Fruit fly (Drosophila melanogaster) Kc167 (cell line): ENCODE data around the gene Tsp29Fb.

Experiments used
- Myc ChIP-seq: fragments of >200 bp; optimal IDR thresholded peaks from 2 replicates; lab custom pipeline; 2017; ENCODE audit warnings: missing external identifiers
- Sin3A ChIP-seq: fragments of >200 bp; optimal IDR thresholded peaks from 2 replicates; lab custom pipeline; 2018; ENCODE audit warnings: missing external identifiers
- h ChIP-seq: fragments of >200 bp; optimal IDR thresholded peaks from 3 replicates; lab custom pipeline; 2018; ENCODE audit warnings: missing external identifiers
- insv ChIP-seq: fragments of >200 bp; optimal IDR thresholded peaks from 3 replicates; lab custom pipeline; 2018; ENCODE audit warnings: missing external identifiers
- psq ChIP-seq: fragments of >200 bp; optimal IDR thresholded peaks from 2 replicates; lab custom pipeline; 2017; ENCODE audit warnings: missing external identifiers
- ttk ChIP-seq: sonication (Bioruptor generic); optimal IDR thresholded peaks from 2 replicates; lab custom pipeline; 2017; ENCODE audit warnings: missing external identifiers

Tsp29Fb gene

DNA sequence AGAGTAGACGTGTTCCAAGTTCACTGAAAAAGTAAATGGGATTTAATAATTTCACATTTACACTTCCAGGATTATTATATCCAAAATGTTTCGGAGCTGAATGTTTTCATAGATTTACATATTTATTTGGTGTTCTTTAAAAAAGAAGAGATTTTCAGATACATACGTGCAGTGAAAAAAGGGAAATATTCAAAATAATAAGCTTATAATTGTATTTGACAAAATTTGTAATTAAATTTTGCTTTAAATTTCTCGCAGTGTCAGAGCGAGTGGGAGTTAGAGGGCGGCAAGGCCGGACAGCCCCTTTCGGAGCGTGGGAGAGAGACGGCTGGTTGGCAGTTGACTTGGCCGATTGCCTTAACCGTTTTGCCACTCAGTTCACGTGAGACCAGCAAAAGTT is at the start of gene Tsp29Fb:
Tsp29Fb (plus strand) TSS at position 388 of the 400 bp plus-strand sequence.
- TF ChIP-seq psq (lab: Kevin White, UChicago) (no peak), ttk (no peak), Sin3A (lab: Kevin White, UChicago) (no peak), Myc (no peak)

DNA sequence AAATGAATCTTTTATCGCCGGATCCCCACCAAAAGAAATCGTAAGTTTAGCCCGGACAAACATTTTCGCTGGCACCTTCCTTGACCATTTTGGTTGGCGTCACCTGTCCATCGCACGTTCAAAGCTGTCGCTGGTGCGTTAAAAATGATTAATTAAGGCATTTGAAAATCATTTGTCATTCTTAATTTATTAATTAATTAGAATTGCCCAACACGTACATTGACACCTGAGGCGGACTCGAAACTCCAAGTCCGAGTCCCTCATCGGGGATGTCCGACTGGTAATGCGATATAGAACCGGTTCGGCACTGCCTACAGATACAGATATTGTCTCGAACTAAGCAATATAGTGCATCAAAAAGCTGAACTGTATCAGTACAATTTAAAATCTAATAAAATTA is 49.0 kb upstream of the Tsp29Fb start:
- no peak for TF ChIP-seq psq (lab: Kevin White, UChicago)
- TF ChIP-seq h (lab: Kevin White, UChicago) = no peak
- no peak for TF ChIP-seq Sin3A (lab: Kevin White, UChicago)
- no peak for TF ChIP-seq ttk
- no peak for TF ChIP-seq insv
- TF ChIP-seq Myc = no peak

DNA sequence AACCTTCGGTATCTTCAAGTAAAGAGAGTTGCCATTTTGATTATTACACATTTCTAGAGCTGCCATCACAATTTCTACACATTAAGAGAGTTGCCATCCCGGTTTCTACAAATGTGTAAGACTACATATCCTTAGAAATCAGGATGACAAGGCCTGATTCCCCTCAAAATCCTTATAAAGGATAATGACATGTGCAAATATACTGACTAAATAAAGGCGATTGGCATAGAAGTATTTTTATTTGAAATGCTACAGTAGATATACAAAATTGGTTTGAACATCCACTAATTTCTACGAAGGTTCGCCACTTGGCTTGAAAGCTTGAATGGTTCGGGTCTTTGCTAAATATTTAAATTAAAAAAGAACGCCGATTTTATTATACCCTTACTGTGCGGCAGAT is 48.5 kb upstream of the Tsp29Fb start:
- TF ChIP-seq ttk (no peak), Sin3A (lab: Kevin White, UChicago) (no peak), Myc (no peak), psq (lab: Kevin White, UChicago) (no peak), h (lab: Kevin White, UChicago) (no peak), insv (no peak)

DNA sequence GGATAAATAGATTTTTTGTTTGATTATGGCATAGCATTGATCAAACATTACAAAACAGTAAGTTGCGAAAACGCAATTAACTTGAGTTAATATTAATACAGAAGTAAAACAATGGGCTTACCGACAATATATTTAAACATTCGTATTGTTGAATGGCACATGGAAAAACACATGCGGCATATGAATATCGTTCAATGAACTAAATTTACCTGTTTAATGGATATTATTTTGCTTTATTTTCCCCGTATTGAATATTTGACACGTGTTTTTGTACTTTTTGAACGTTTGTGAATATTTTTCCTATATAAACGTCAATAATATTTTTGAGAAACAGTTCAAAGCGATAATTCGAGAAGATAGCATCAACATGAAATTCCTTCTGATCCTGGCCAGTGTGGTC is 46.0 kb upstream of the Tsp29Fb start, which contains the start of gene CG42713:
CG42713 (plus strand) TSS at position 301 of the 400 bp plus-strand sequence.
- TF ChIP-seq h (lab: Kevin White, UChicago) (no peak), ttk (no peak), Sin3A (lab: Kevin White, UChicago) (no peak), psq (lab: Kevin White, UChicago) (no peak), insv (no peak), Myc (no peak)

DNA sequence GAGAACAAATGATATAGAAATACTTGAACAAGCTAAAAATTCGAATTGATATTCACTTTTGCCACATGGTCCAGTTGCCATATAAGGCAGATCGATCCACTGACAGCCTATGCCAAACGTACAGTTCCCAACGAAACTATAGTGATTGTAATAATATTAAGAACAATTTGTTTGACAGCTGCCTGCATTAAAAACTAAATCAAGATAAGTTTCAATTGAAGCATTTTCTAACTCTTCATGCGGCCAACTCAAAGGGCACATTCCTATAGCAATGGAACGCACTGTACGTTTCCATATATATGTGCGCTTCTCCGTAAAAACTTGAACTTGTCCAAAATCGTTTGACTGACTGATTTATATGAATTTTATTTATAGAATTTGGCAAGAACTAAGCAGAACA is 43.0 kb upstream of the Tsp29Fb start:
- no peak for TF ChIP-seq psq (lab: Kevin White, UChicago)
- TF ChIP-seq insv = no peak
- no peak for TF ChIP-seq Sin3A (lab: Kevin White, UChicago)
- no peak for TF ChIP-seq Myc
- TF ChIP-seq ttk = no peak
- no peak for TF ChIP-seq h (lab: Kevin White, UChicago)

DNA sequence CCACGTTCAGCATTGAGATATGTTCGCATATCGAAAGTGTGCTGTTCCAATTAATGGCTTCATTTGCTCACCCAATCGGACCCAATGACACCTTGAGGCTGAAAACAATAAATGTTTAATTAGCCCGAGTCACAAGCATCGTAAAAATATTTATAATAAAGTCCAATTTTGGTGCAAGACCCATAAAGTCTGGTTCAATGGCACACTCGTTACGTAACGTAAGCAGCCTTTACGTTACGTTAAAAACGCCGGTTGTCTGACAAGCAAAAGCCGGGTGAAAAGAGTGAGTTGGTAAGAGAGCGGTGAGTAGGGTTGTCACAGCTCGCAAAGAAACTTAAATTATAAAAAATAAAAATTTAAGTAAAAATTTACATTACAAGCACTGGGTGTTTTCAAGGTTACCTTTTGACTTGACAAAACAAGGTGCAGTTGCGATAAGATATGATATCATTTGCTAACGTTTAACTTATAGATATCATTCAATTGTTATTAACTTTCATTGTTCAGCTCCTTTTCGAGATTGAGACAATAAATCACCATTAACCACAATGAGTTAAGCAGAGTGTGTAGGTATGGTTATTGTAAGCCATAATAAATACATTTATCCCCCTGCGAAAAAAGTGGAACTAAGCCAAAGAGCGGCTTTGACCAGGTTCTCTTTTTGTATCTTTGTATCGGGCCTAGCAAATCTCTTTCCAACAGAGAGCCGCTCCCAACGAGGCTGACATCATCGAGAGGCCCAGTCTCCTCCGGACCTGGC is 39.1 kb upstream of the Tsp29Fb start:
- TF ChIP-seq Myc (no peak), psq (lab: Kevin White, UChicago) (no peak), insv (no peak), Sin3A (lab: Kevin White, UChicago) (no peak), h (lab: Kevin White, UChicago) (no peak)

DNA sequence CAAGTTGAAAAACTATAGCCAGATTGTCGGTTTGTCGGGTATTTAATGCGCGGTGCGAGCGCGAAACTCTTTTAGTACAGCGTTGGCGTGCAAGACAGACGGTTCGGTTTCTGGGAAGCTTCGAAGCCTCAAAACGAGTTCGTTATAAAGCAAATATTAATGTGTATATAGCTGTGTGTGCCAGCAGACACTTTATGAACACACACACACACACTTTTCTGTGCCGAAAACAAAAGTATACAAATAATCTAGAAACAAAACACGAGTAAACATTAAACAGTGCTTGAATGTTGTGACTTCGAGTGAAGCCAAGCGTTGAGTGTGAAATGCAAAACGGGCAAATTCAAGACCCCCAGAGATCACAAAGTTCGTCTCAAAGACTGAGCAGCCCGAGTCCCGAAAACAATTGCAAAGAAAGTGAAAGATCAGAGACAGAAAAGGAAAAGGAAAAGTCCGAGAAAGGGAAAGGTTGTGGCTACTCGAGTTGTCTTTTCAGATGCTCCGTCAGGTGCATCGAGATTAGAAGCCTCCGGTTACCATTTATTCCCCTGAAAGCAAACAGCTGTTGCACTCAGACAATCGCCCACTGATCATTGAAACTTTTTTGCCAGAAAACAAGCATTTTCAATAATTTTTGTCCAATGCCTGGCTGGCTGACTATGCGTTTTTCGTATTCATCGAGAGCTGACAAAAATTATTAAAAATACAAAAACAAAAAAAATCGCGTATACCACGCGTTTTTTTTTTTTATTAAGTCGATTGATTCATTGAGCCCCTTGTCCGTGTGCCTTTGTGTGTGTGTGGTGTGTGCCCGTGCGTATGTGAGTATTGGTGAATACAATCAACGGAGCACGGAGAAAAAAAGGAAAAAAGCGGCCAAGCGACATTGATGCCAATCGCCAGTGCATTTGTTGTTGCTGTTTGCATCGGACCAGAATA is 38.2 kb upstream of the Tsp29Fb start, which contains the start of gene CG34398:
CG34398 (plus strand) TSS at position 73 of the 939 bp plus-strand sequence.
- TF ChIP-seq psq (lab: Kevin White, UChicago) = no peak
- no peak for TF ChIP-seq h (lab: Kevin White, UChicago)
- no peak for TF ChIP-seq Myc
- TF ChIP-seq Sin3A (lab: Kevin White, UChicago) = no peak
- no peak for TF ChIP-seq insv
- TF ChIP-seq ttk = no peak

DNA sequence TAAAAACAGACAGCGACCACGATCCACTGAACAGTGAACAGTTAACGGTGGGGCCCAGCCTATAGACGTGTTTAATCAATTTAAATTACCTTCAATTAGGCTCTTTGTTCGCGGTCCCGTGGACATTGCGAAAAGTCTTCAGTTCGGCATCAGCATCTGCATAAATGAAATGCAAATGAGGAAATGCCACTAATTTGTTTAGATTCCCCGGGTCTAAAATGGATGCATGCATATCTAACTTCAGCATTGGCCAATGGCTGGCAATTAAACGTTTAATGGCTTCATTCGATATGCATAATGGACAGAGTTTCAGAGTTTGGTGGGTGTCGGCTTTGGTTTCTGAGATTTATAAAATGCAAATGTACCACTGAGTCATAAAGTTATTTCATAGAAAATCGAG is 35.3 kb upstream of the Tsp29Fb start:
- TF ChIP-seq insv (no peak), ttk (no peak), h (lab: Kevin White, UChicago) (no peak), Sin3A (lab: Kevin White, UChicago) (no peak), Myc (no peak), psq (lab: Kevin White, UChicago) (no peak)

DNA sequence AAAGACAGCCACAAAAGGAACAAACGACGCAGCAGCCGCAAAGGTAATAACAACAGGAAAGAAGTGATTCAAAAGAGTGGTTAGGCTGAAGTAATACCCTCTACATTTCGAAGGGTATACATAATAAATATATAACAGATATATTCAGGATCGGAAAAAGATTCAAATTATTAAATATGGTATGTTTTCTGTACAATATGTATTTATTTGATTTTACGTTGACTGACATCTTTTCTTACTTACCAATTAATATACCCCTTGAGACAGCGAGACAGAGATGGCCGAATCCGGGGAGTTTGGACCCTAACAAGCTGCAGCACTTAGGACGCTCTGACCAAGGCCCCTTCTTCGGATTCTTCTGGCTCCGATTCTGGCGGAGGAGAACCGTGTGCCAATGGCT is 30.9 kb upstream of the Tsp29Fb start:
- TF ChIP-seq psq (lab: Kevin White, UChicago) = no peak
- TF ChIP-seq h (lab: Kevin White, UChicago) = no peak
- TF ChIP-seq Myc = no peak
- TF ChIP-seq ttk = no peak
- no peak for TF ChIP-seq Sin3A (lab: Kevin White, UChicago)
- no peak for TF ChIP-seq insv

DNA sequence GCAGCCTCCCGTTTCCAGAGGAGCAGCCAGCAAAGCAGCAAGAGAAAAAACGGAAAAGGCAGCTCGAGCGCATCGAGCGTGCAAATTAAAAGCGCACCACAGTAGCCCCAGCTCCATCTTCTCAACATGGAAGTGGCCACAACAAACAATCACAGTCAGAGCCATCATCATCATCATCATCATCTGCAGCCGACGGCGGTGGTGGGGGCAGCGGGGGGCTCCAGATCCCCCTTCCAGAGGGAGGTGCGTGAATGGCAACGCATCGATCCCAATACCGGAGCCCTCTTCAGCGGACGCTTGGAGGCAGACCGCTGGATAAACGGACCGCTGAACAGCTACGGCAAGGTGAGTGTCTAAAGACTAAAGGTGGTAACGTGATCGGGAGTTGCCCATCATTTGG is 21.5 kb upstream of the Tsp29Fb start:
- TF ChIP-seq Myc (no peak), h (lab: Kevin White, UChicago) (no peak), Sin3A (lab: Kevin White, UChicago) (no peak), insv (no peak), ttk (no peak), psq (lab: Kevin White, UChicago) (no peak)

DNA sequence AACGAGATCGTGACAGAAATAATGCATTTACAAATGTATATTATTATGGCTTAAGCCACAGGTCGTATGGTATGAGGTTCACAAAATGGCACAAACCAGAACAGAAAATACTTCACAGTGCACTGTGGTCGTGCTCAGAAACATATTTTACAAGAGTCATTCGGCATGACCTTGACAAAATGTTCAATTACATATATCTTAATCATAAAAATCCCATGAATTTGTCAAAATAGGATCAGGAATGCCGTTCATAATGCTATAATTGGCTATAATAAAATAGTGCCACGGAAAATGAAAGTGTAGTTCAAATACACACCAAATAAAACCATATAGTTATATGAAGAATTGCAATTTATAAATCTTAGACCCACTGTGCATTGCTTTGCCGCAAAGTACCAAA is 17.6 kb upstream of the Tsp29Fb start:
- no peak for TF ChIP-seq Myc
- TF ChIP-seq h (lab: Kevin White, UChicago) = no peak
- TF ChIP-seq insv = no peak
- no peak for TF ChIP-seq ttk
- TF ChIP-seq Sin3A (lab: Kevin White, UChicago) = no peak
- TF ChIP-seq psq (lab: Kevin White, UChicago) = no peak

DNA sequence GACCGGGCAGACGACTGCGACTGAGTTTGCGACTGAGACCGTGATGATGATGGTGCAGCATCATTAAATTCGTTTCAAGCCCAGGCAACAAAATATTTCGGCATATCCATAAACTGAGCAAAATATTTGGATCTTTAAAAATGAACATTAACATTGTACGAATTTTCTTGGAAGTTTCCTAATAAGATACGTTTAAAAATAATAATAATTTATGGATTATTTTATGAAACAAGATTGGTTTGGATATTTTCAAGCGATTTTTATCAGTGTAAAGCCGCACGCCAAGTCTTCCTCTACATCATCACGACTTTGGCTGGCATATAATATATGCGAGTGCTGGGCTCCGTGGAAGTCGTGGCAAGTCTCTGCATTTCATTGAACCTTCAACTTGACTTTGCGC is 16.9 kb upstream of the Tsp29Fb start:
- TF ChIP-seq h (lab: Kevin White, UChicago) = no peak
